Fruit fly (Drosophila melanogaster) whole organism, pupa: ENCODE data around the gene CG10561.
A peak's percentile ranks its signal among the peaks of the same experiment; 100 is the strongest.

ENCODE experiments used
- CG12605 ChIP-seq: fragments of 200-800 bp; sonication (Bioruptor generic); IDR thresholded peaks from 2 replicates; pipeline ENCODE4 v1.3.6; 2022; ENCODE audit warnings: missing biosample characterization, missing genetic modification characterization
- CG34367 ChIP-seq: fragments of 200-800 bp; sonication (Bioruptor generic); optimal IDR thresholded peaks from 2 replicates; lab custom pipeline; 2018; ENCODE audit warnings: missing biosample characterization, mild to moderate bottlenecking, missing genetic modification characterization
- CG4496 ChIP-seq: fragments of 200-800 bp; sonication (Bioruptor generic); IDR thresholded peaks from 3 replicates; pipeline ENCODE4 v1.3.6; 2022; ENCODE audit warnings: missing biosample characterization, missing genetic modification characterization
- EcR ChIP-seq: fragments of 200-800 bp; sonication (Bioruptor generic); optimal IDR thresholded peaks from 3 replicates; lab custom pipeline; 2019; ENCODE audit warnings: missing biosample characterization, missing genetic modification characterization, mild to moderate bottlenecking, moderate library complexity, missing genetic modification reagents
- fd96Ca ChIP-seq: fragments of 200-800 bp; sonication (Bioruptor generic); IDR thresholded peaks from 3 replicates; pipeline ENCODE4 v1.3.6; 2022; ENCODE audit warnings: missing biosample characterization, missing genetic modification characterization

dm6 chr2L:19069548-19070145 lies 44.6 kb upstream of the CG10561 start, which contains the start of gene CG10702:
- TF ChIP-seq CG12605 (GFP tag; lab: Robert Waterston, UW) (no peak), CG4496 (GFP tag; lab: Robert Waterston, UW) (no peak; the same call in 2 of the 3 replicates), CG34367 (tag; lab: Kevin White, UChicago) (no peak), EcR (GFP tag; lab: Kevin White, UChicago) (no peak), fd96Ca (GFP tag; lab: Robert Waterston, UW) (peak; percentile 64; the same call in 2 of the 3 replicates)
